Fruit fly (Drosophila melanogaster): ENCODE results near the gene CG33995.

CG33995 gene

DNA sequence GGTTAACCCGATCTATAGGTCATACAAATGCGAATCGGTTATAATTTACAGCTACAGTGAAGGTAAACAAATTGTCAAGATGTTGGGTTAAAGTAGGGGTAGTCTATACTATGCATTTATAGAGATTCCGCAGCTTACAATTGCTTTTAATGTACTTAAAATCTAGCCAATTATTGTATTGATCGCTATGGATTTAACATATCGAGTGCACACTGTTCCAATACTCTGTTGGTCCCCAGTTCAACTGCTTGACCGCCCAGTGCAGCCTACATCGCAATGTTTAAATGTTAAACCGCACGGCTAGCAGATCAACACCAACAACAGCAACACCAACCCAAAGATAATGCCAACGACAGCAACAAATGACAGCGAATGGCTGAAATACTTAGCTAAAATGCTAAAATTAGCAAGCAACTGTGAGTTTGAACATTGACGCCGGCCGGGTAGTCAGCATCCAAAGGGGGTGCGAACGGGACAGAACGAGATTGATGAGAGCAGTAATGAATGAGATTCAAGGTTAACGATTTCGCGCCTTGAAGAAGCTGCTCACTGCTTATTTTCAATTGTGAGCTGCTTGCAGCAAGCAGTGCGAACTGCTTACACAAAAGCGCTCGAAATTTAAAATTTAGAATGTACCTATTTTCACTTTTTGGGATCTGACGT, 42.0 kb upstream of the CG33995 start (continued):
- TF ChIP-seq nerfin-2 (GFP tag; IDR thresholded peaks at IDR 0.05; ENCODE audit: partially characterized antibody): 0 out of 2 replicates have a peak, but pooled peaks have one; percentile 41
- peak; percentile 3; the same call in 1 of the 2 replicates for TF ChIP-seq sisA (GFP tag; IDR thresholded peaks at IDR 0.05)
- TF ChIP-seq CG12299 (tag; optimal IDR thresholded peaks at IDR 0.05): no peak
- TF ChIP-seq Ssrp (tag; optimal IDR thresholded peaks at IDR 0.05): no peak
- no peak for TF ChIP-seq Asciz (GFP tag; optimal IDR thresholded peaks at IDR 0.05)
- 0 out of 2 replicates have a peak, but pooled peaks have one; percentile 12 for TF ChIP-seq wor (GFP tag; IDR thresholded peaks at IDR 0.05)
- TF ChIP-seq sens-2 (GFP tag; IDR thresholded peaks at IDR 0.05): peak; percentile 36; the same call in 1 of the 2 replicates
- TF ChIP-seq hkb (optimal IDR thresholded peaks at IDR 0.05): peak; percentile 41
- TF ChIP-seq hkb (GFP tag; IDR thresholded peaks at IDR 0.05): no peak
- peak; percentile 4; the same call in 1 of the 2 replicates for TF ChIP-seq CG9932 (GFP tag; IDR thresholded peaks at IDR 0.05)
- TF ChIP-seq Taf1 (GFP tag; IDR thresholded peaks at IDR 0.05): peak; percentile 52
- no peak for TF ChIP-seq wdn (GFP tag; IDR thresholded peaks at IDR 0.05)
- TF ChIP-seq Sin3A (optimal IDR thresholded peaks at IDR 0.05): peak; percentile 4
- TF ChIP-seq Oaz (GFP tag; IDR thresholded peaks at IDR 0.05): 0 out of 2 replicates have a peak, but pooled peaks have one; percentile 6
- TF ChIP-seq TFAM (GFP tag; optimal IDR thresholded peaks at IDR 0.05): no peak
- peak; percentile 48 for TF ChIP-seq Antp (GFP tag; optimal IDR thresholded peaks at IDR 0.05)
- TF ChIP-seq BEAF-32 (GFP tag; optimal IDR thresholded peaks at IDR 0.05): no peak
- TF ChIP-seq CG11085 (GFP tag; IDR thresholded peaks at IDR 0.05): peak; percentile 51
- TF ChIP-seq dan (GFP tag; IDR thresholded peaks at IDR 0.05): peak; percentile 66
- no peak for TF ChIP-seq CG12659 (GFP tag; optimal IDR thresholded peaks at IDR 0.05)
- peak; percentile 20 for TF ChIP-seq Nf-YC (tag; optimal IDR thresholded peaks at IDR 0.05)
- TF ChIP-seq CG6654 (GFP tag; optimal IDR thresholded peaks at IDR 0.05): peak; percentile 86
- no peak for TF ChIP-seq grn (GFP tag; optimal IDR thresholded peaks at IDR 0.05)
- TF ChIP-seq slp2 (GFP tag; optimal IDR thresholded peaks at IDR 0.05): no peak
- TF ChIP-seq sd (tag; optimal IDR thresholded peaks at IDR 0.05): peak; percentile 75
- no peak for TF ChIP-seq schlank (tag; optimal IDR thresholded peaks at IDR 0.05)
- peak; percentile 24 for TF ChIP-seq stwl (tag; optimal IDR thresholded peaks at IDR 0.05)
- no peak for TF ChIP-seq CG34224 (GFP tag; IDR thresholded peaks at IDR 0.05; ENCODE audit: partially characterized antibody)
- TF ChIP-seq dmrt11E (tag; optimal IDR thresholded peaks at IDR 0.05): no peak
- TF ChIP-seq lab (GFP tag; optimal IDR thresholded peaks at IDR 0.05): no peak
- TF ChIP-seq CG14965 (GFP tag; optimal IDR thresholded peaks at IDR 0.05; ENCODE audit: borderline replicate concordance): no peak
- no peak for TF ChIP-seq CG3163 (GFP tag; optimal IDR thresholded peaks at IDR 0.05)
- 0 out of 2 replicates have a peak, but pooled peaks have one; percentile 11 for TF ChIP-seq CG1024 (GFP tag; IDR thresholded peaks at IDR 0.05)
- TF ChIP-seq CG5245 (GFP tag; optimal IDR thresholded peaks at IDR 0.05): no peak
- TF ChIP-seq lmd (GFP tag; IDR thresholded peaks at IDR 0.05): peak; percentile 20
- no peak for TF ChIP-seq CG11093 (GFP tag; IDR thresholded peaks at IDR 0.05)
- peak; percentile 47; the same call in 1 of the 2 replicates for TF ChIP-seq MBD-R2 (GFP tag; IDR thresholded peaks at IDR 0.05)
- TF ChIP-seq Trl (optimal IDR thresholded peaks at IDR 0.05): peak in 1 of 2 experiments; percentile 29
- TF ChIP-seq Trl (GFP tag; optimal IDR thresholded peaks at IDR 0.05): peak; percentile 41
- peak; percentile 6; the same call in 1 of the 3 replicates for TF ChIP-seq CG11695 (GFP tag; IDR thresholded peaks at IDR 0.05)
- no peak for TF ChIP-seq kay (GFP tag; optimal IDR thresholded peaks at IDR 0.05)
- TF ChIP-seq CG6689 (GFP tag; IDR thresholded peaks at IDR 0.05): peak; percentile 12; the same call in 1 of the 2 replicates
- no peak for TF ChIP-seq shn (GFP tag; optimal IDR thresholded peaks at IDR 0.05)
- TF ChIP-seq CG31365 (tag; optimal IDR thresholded peaks at IDR 0.05): peak; percentile 100
- no peak for TF ChIP-seq twi (tag; optimal IDR thresholded peaks at IDR 0.05)
- peak; percentile 21 for TF ChIP-seq yki (optimal IDR thresholded peaks at IDR 0.05)
- TF ChIP-seq Dll (GFP tag; IDR thresholded peaks at IDR 0.05; ENCODE audit: partially characterized antibody): no peak
- no peak for TF ChIP-seq PHDP (tag; optimal IDR thresholded peaks at IDR 0.05)
- TF ChIP-seq Abd-B (GFP tag; optimal IDR thresholded peaks at IDR 0.05): peak; percentile 72
- no peak for TF ChIP-seq Camta (GFP tag; optimal IDR thresholded peaks at IDR 0.05)

All from whole organism, embryonic.